Fruit fly (Drosophila melanogaster) Kc167 (cell line): Measurements from ENCODE around the gene Cyp28a5.

ENCODE experiments used
- Sin3A ChIP-seq: fragments of >200 bp; optimal IDR thresholded peaks from 2 replicates; lab custom pipeline; 2018; ENCODE audit warnings: missing external identifiers
- h ChIP-seq: fragments of >200 bp; optimal IDR thresholded peaks from 3 replicates; lab custom pipeline; 2018; ENCODE audit warnings: missing external identifiers
- psq ChIP-seq: fragments of >200 bp; optimal IDR thresholded peaks from 2 replicates; lab custom pipeline; 2017; ENCODE audit warnings: missing external identifiers
- ttk ChIP-seq: sonication (Bioruptor generic); optimal IDR thresholded peaks from 2 replicates; lab custom pipeline; 2017; ENCODE audit warnings: missing external identifiers

DNA sequence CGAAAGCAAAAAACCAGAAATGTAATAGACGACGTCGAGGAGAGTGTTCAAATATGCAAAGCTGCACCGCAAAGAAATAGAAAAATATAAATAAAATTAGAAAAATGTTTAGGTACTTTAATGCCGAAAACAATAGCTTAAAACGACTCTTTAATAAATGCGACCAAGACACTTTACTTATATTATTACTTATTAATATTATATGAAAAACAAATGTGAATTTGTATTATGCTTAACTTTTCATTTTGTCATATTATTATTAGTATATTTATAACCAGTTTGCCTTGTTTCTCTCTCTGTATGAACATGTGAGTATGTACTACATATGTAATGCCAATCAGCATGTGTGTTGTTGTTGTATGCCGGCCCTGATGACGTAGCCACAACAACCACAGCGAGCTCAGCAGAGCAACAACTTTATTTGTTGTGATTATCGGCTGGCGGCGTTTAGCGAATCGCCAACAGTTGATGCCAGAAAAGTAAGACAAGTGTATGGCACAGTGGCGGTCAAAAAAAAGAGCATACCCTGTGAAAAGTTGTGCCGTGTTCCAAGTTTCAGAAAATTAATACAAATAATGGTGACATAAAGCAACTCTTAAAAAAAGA is 45.1 kb downstream of the Cyp28a5 start:
- TF ChIP-seq psq (lab: Kevin White, UChicago) (no peak), Sin3A (lab: Kevin White, UChicago) (no peak), ttk (lab: Kevin White, UChicago) (no peak), h (no peak)
